Fruit fly (Drosophila melanogaster): ENCODE data around the gene CG14435.

CG14435 gene

dm6 chrX:6867175-6868023 is 23.7 kb upstream of the CG14435 start, which contains the start of gene CG14434 (continued):
- TF ChIP-seq Ssrp (tag; optimal IDR thresholded peaks at IDR 0.05) (peak; percentile 88), CG7963 (GFP tag; IDR thresholded peaks at IDR 0.05; ENCODE audit: partially characterized antibody) (no peak), Spps (tag; optimal IDR thresholded peaks at IDR 0.05) (peak; percentile 64), Awh (GFP tag; IDR thresholded peaks at IDR 0.05) (no peak), CG30431 (GFP tag; optimal IDR thresholded peaks at IDR 0.05) (peak; percentile 77), CG17385 (GFP tag; optimal IDR thresholded peaks at IDR 0.05) (peak; percentile 83), CG6175 (GFP tag; IDR thresholded peaks at IDR 0.05) (no peak), Blimp-1 (GFP tag; optimal IDR thresholded peaks at IDR 0.05) (peak; percentile 68), Max (GFP tag; optimal IDR thresholded peaks at IDR 0.05) (peak; percentile 76), fru (optimal IDR thresholded peaks at IDR 0.05) (no peak), cato (GFP tag; optimal IDR thresholded peaks at IDR 0.05; ENCODE audit: borderline replicate concordance) (peak; percentile 71), Rfx (GFP tag; IDR thresholded peaks at IDR 0.05) (0 out of 2 replicates have a peak, but pooled peaks have one; percentile 28), CG1602 (GFP tag; optimal IDR thresholded peaks at IDR 0.05) (peak; percentile 74), CG4730 (GFP tag; IDR thresholded peaks at IDR 0.05) (peak; percentile 49), ttk (GFP tag; IDR thresholded peaks at IDR 0.05) (no peak), insv (GFP tag; optimal IDR thresholded peaks at IDR 0.05) (peak in 1 of 2 experiments; percentile 42), CG4820 (GFP tag; optimal IDR thresholded peaks at IDR 0.05) (peak; percentile 71), Drgx (GFP tag; IDR thresholded peaks at IDR 0.05) (no peak), CG3726 (GFP tag; IDR thresholded peaks at IDR 0.05) (peak; percentile 34; the same call in 1 of the 3 replicates), CG17829 (tag; optimal IDR thresholded peaks at IDR 0.05) (peak; percentile 79), NC2β (GFP tag; optimal IDR thresholded peaks at IDR 0.05) (peak; percentile 55), mld (GFP tag; IDR thresholded peaks at IDR 0.05; ENCODE audit: partially characterized antibody) (no peak), NfI (GFP tag; optimal IDR thresholded peaks at IDR 0.05) (peak; percentile 68), CG15696 (tag; optimal IDR thresholded peaks at IDR 0.05) (peak; percentile 63), Sry-β (GFP tag; optimal IDR thresholded peaks at IDR 0.05) (peak; percentile 42), B-H2 (GFP tag; optimal IDR thresholded peaks at IDR 0.05) (no peak), Sin3A (optimal IDR thresholded peaks at IDR 0.05) (no peak), wor (GFP tag; IDR thresholded peaks at IDR 0.05) (peak; percentile 69), Atf3 (GFP tag; optimal IDR thresholded peaks at IDR 0.05) (peak; percentile 33), CG8359 (GFP tag; optimal IDR thresholded peaks at IDR 0.05; ENCODE audit: borderline replicate concordance) (peak; percentile 26), CoRest (tag; optimal IDR thresholded peaks at IDR 0.05) (peak; percentile 92), org-1 (GFP tag; optimal IDR thresholded peaks at IDR 0.05) (peak; percentile 81), CG8765 (GFP tag; IDR thresholded peaks at IDR 0.05) (no peak), jigr1 (GFP tag; IDR thresholded peaks at IDR 0.05) (0 out of 3 replicates have a peak, but pooled peaks have one; percentile 13), bsh (GFP tag; optimal IDR thresholded peaks at IDR 0.05) (peak; percentile 74 to 78), nerfin-2 (GFP tag; IDR thresholded peaks at IDR 0.05; ENCODE audit: partially characterized antibody) (no peak), shn (GFP tag; optimal IDR thresholded peaks at IDR 0.05) (peak; percentile 41), Mad (GFP tag; optimal IDR thresholded peaks at IDR 0.05) (peak; percentile 56), wek (GFP tag; optimal IDR thresholded peaks at IDR 0.05) (no peak), sob (GFP tag; IDR thresholded peaks at IDR 0.05) (no peak; the same call in 1 of the 2 replicates), exex (tag; optimal IDR thresholded peaks at IDR 0.05) (peak; percentile 28), CG12155 (GFP tag; optimal IDR thresholded peaks at IDR 0.05) (peak; percentile 40), CG4424 (GFP tag; optimal IDR thresholded peaks at IDR 0.05) (peak; percentile 88), CG9609 (GFP tag; optimal IDR thresholded peaks at IDR 0.05) (peak; percentile 23), C15 (GFP tag; IDR thresholded peaks at IDR 0.05) (no peak), Dll (GFP tag; IDR thresholded peaks at IDR 0.05; ENCODE audit: partially characterized antibody) (no peak), Sry-δ (GFP tag; optimal IDR thresholded peaks at IDR 0.05) (no peak), CG12219 (GFP tag; optimal IDR thresholded peaks at IDR 0.05) (peak; percentile 23), ERR (GFP tag; optimal IDR thresholded peaks at IDR 0.05) (no peak)

Data from whole organism, embryonic.